Worm (Caenorhabditis elegans) whole organism, midembryonic: ENCODE data around the gene Y42H9AR.4.

Source experiments
- T22C8.4 ChIP-seq: fragments of 200-800 bp; sonication (Bioruptor generic); IDR thresholded peaks from 2 replicates; pipeline ENCODE4 v1.3.6; 2022; ENCODE audit warnings: missing genetic modification characterization, missing compliant biosample characterization
- flt-1 ChIP-seq: fragments of 200-800 bp; sonication (Bioruptor generic); IDR thresholded peaks from 2 replicates; pipeline ENCODE4 v1.3.6; 2022; ENCODE audit warnings: missing genetic modification characterization, missing compliant biosample characterization
- klf-2 ChIP-seq: fragments of 200-800 bp; sonication (Bioruptor generic); conservative IDR thresholded peaks from 2 replicates; pipeline ENCODE4 v1.3.6; 2022; ENCODE audit warnings: missing genetic modification reagents, missing genetic modification characterization, missing compliant biosample characterization
- med-1 ChIP-seq: sonication (generic microtip); optimal IDR thresholded peaks from 2 replicates; lab custom pipeline; 2017; ENCODE audit warnings: missing genetic modification characterization, mild to moderate bottlenecking, missing compliant biosample characterization, antibody characterized with exemption, missing genetic modification reagents; ENCODE audit not compliant: insufficient read depth
- ref-1 ChIP-seq: fragments of 200-800 bp; sonication (Bioruptor generic); conservative IDR thresholded peaks from 2 replicates; pipeline ENCODE4 v1.3.6; 2022; ENCODE audit warnings: missing genetic modification reagents, missing genetic modification characterization, missing compliant biosample characterization
- tab-1 ChIP-seq: fragments of 200-800 bp; sonication (Bioruptor generic); IDR thresholded peaks from 2 replicates; pipeline ENCODE4 v1.3.6; 2022; ENCODE audit warnings: missing genetic modification characterization, missing compliant biosample characterization
- ztf-29 ChIP-seq: fragments of 200-800 bp; sonication (Bioruptor generic); IDR thresholded peaks from 2 replicates; pipeline ENCODE4 v1.3.6; 2022; ENCODE audit warnings: missing genetic modification reagents, missing genetic modification characterization, missing compliant biosample characterization

- no peak for TF ChIP-seq ref-1 (GFP tag; lab: Robert Waterston, UW)
- no peak for TF ChIP-seq ztf-29 (GFP tag; lab: Robert Waterston, UW)
- TF ChIP-seq tab-1 = no peak
- TF ChIP-seq klf-2 (GFP tag; lab: Robert Waterston, UW) = no peak
- no peak for TF ChIP-seq T22C8.4
- TF ChIP-seq flt-1 (GFP tag; lab: Robert Waterston, UW) = no peak
- TF ChIP-seq med-1 (GFP tag; lab: Kevin White, UChicago) = no peak
Observed at ce11 chrIV:8068280-8068679, 43.7 kb downstream of the Y42H9AR.4 start.
